Worm (Caenorhabditis elegans): ENCODE measurements around the gene srh-78.

srh-78 gene

ce11 chrV:268007-268406 is 51.1 kb downstream of the srh-78 start, which contains the start of gene lgc-26:
lgc-26 (plus strand) TSS chrV:268307.
- TF ChIP-seq T23F11.4 (GFP tag; optimal IDR thresholded peaks at IDR 0.05), result no peak
- no peak for TF ChIP-seq ceh-18 (tag; optimal IDR thresholded peaks at IDR 0.05)
- no peak for TF ChIP-seq mec-3 (tag; optimal IDR thresholded peaks at IDR 0.05; ENCODE audit: borderline replicate concordance)
- TF ChIP-seq dve-1 (tag; optimal IDR thresholded peaks at IDR 0.05), result no peak
- no peak for TF ChIP-seq hlh-8 (tag; optimal IDR thresholded peaks at IDR 0.05)
- TF ChIP-seq C38D4.7 (GFP tag; optimal IDR thresholded peaks at IDR 0.05), result no peak
- TF ChIP-seq dmd-4 (tag; optimal IDR thresholded peaks at IDR 0.05; ENCODE audit: borderline replicate concordance), result no peak
- no peak for TF ChIP-seq syd-9 (tag; optimal IDR thresholded peaks at IDR 0.05)
- no peak for TF ChIP-seq pag-3 (tag; optimal IDR thresholded peaks at IDR 0.05; ENCODE audit: borderline replicate concordance)
- TF ChIP-seq pat-9 (tag; optimal IDR thresholded peaks at IDR 0.05), result no peak
- TF ChIP-seq K09A11.1 (tag; optimal IDR thresholded peaks at IDR 0.05; ENCODE audit: insufficient read depth), result no peak
- no peak for TF ChIP-seq gmeb-2 (tag; optimal IDR thresholded peaks at IDR 0.05)
